Worm (Caenorhabditis elegans): ENCODE data around the gene hpr-17.
A peak's percentile ranks its signal among the peaks of the same experiment; 100 is the strongest.

hpr-17 gene

ce11 chrII:13117135-13117534, 39.7 kb downstream of the hpr-17 start, which contains the start of gene gfm-1 (continued):
- TF ChIP-seq rnt-1 (tag; optimal IDR thresholded peaks at IDR 0.05) (peak; percentile 98), elt-2 (tag; optimal IDR thresholded peaks at IDR 0.05) (peak; percentile 67), fkh-8 (tag; optimal IDR thresholded peaks at IDR 0.05) (peak; percentile 70), ceh-90 (tag; optimal IDR thresholded peaks at IDR 0.05) (peak; percentile 94), tlp-1 (tag; optimal IDR thresholded peaks at IDR 0.05) (no peak), unc-98 (GFP tag; IDR thresholded peaks at IDR 0.05) (peak; percentile 79), egl-13 (tag; optimal IDR thresholded peaks at IDR 0.05) (peak; percentile 88), vab-15 (tag; optimal IDR thresholded peaks at IDR 0.05) (peak; percentile 28), ets-5 (GFP tag; IDR thresholded peaks at IDR 0.05) (no peak), mef-2 (tag; optimal IDR thresholded peaks at IDR 0.05) (no peak), ceh-8 (GFP tag; optimal IDR thresholded peaks at IDR 0.05) (peak; percentile 49), F16B12.6 (tag; optimal IDR thresholded peaks at IDR 0.05) (peak; percentile 54)

ce11 chrII:13116710-13117109, 40.1 kb downstream of the hpr-17 start, which contains the start of gene rict-1:
Gene rict-1 (minus strand): TSS chrII:13116810.
- TF ChIP-seq grh-1 (GFP tag; IDR thresholded peaks at IDR 0.05) (no peak), alr-1 (tag; optimal IDR thresholded peaks at IDR 0.05; ENCODE audit: borderline replicate concordance) (no peak), isw-1 (GFP tag; IDR thresholded peaks at IDR 0.05) (no peak), pax-3 (tag; optimal IDR thresholded peaks at IDR 0.05) (no peak), hlh-4 (tag; optimal IDR thresholded peaks at IDR 0.05) (no peak), lin-14 (GFP tag; optimal IDR thresholded peaks at IDR 0.05) (no peak), hpl-2 (GFP tag; optimal IDR thresholded peaks at IDR 0.05) (no peak), pag-3 (tag; optimal IDR thresholded peaks at IDR 0.05; ENCODE audit: borderline replicate concordance, insufficient read depth) (no peak), lin-35 (GFP tag; optimal IDR thresholded peaks at IDR 0.05) (no peak)

ce11 chrII:13107719-13108118, 49.1 kb downstream of the hpr-17 start, which contains the start of gene pqn-32:
Gene pqn-32 (plus strand): TSS chrII:13108019.
- TF ChIP-seq blmp-1 (tag; optimal IDR thresholded peaks at IDR 0.05) (peak; percentile 67), nhr-76 (tag; optimal IDR thresholded peaks at IDR 0.05) (no peak), efl-1 (optimal IDR thresholded peaks at IDR 0.05) (no peak), efl-1 (GFP tag; optimal IDR thresholded peaks at IDR 0.05 in 1 of 2) (peak in 1 of 2 experiments; percentile 63)
